Worm (Caenorhabditis elegans): ENCODE data around the gene ugt-63.

ce11 chrV:5157660-5158059 lies 47.1 kb upstream of the ugt-63 start, which contains the start of gene srx-39:
- TF ChIP-seq unc-130 (GFP tag; optimal IDR thresholded peaks at IDR 0.05) (no peak), gei-8 (GFP tag; optimal IDR thresholded peaks at IDR 0.05) (no peak), nhr-77 (tag; optimal IDR thresholded peaks at IDR 0.05) (no peak), ceh-28 (tag; optimal IDR thresholded peaks at IDR 0.05) (no peak), lsy-2 (tag; optimal IDR thresholded peaks at IDR 0.05) (no peak), hif-1 (tag; optimal IDR thresholded peaks at IDR 0.05) (no peak), unc-62 (GFP tag; optimal IDR thresholded peaks at IDR 0.05 in 1 of 2) (no peak), unc-62 (tag; optimal IDR thresholded peaks at IDR 0.05) (no peak), mep-1 (tag; optimal IDR thresholded peaks at IDR 0.05) (no peak)

Measured in whole organism, L4 larva.